Worm (Caenorhabditis elegans) whole organism, L2 larva: ENCODE measurements around the gene nmy-1.

Experiments used
- F13H6.1 ChIP-seq: sonication (generic microtip); optimal IDR thresholded peaks from 2 replicates; lab custom pipeline; 2016; ENCODE audit warnings: missing genetic modification characterization, missing compliant biosample characterization
- R02D3.7 ChIP-seq: fragments of 150-350 bp; optimal IDR thresholded peaks from 2 replicates; lab custom pipeline; 2014; ENCODE audit warnings: missing biosample characterization, missing genetic modification characterization
- ZK546.5 ChIP-seq: sonication (generic microtip); optimal IDR thresholded peaks from 2 replicates; lab custom pipeline; 2017; ENCODE audit warnings: missing biosample characterization, missing genetic modification characterization
- gmeb-1 ChIP-seq: fragments of 150-350 bp; optimal IDR thresholded peaks from 2 replicates; lab custom pipeline; 2014; ENCODE audit warnings: missing biosample characterization, missing genetic modification characterization
- lsy-2 ChIP-seq, 2 experiments: fragments of 150-350 bp in 1 of 2; sonication (generic microtip) in 1 of 2; optimal IDR thresholded peaks; 2 replicates each; lab custom pipeline; 2014 to 2017; ENCODE audit warnings: missing biosample characterization in 2 of 2, missing genetic modification characterization in 2 of 2
- mdl-1 ChIP-seq, 2 experiments: fragments of 150-350 bp in 1 of 2; sonication (generic microtip) in 1 of 2; optimal IDR thresholded peaks; 2 replicates each; lab custom pipeline; 2017; ENCODE audit warnings: missing biosample characterization in 2 of 2, missing genetic modification characterization in 2 of 2
- nhr-11 ChIP-seq: fragments of 150-350 bp; optimal IDR thresholded peaks from 2 replicates; lab custom pipeline; 2014; ENCODE audit warnings: missing biosample characterization, missing genetic modification characterization
- peb-1 ChIP-seq: fragments of 150-350 bp; optimal IDR thresholded peaks from 2 replicates; lab custom pipeline; 2014; ENCODE audit warnings: missing biosample characterization, missing genetic modification characterization
- unc-62 ChIP-seq: fragments of 150-350 bp; optimal IDR thresholded peaks from 2 replicates; lab custom pipeline; 2014; ENCODE audit warnings: missing biosample characterization, missing genetic modification reagents, missing genetic modification characterization

Gene nmy-1

DNA sequence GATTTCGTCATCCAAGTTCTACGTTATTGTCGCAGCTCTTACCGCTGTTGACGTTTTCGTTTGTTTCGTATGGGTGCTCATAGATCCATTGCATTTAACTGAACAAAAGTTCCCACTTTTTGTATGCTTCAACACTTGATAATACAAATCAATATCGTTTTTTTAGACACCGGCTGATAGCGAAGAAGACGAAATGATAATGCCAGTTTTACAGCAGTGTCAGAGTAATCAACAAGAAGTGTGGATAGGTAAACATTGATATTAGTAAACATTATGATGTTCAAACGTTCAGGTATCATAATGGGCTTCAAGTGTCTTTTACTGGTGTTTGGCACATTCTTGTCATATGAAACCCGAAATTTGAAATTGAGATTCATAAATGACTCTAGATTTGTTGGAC, 56.9 kb downstream of the nmy-1 start:
- TF ChIP-seq F13H6.1 (tag; lab: Kevin White, UChicago) (no peak), nhr-11 (no peak), ZK546.5 (tag; lab: Kevin White, UChicago) (no peak), gmeb-1 (no peak), R02D3.7 (no peak), unc-62 (no peak), mdl-1 (tag; optimal IDR thresholded peaks at IDR 0.05; lab: Kevin White, UChicago) (no peak), lsy-2 (tag; optimal IDR thresholded peaks at IDR 0.05; lab: Kevin White, UChicago) (no peak), peb-1 (no peak)
